Worm (Caenorhabditis elegans): ENCODE results near the gene zipt-7.1.

zipt-7.1 gene

DNA sequence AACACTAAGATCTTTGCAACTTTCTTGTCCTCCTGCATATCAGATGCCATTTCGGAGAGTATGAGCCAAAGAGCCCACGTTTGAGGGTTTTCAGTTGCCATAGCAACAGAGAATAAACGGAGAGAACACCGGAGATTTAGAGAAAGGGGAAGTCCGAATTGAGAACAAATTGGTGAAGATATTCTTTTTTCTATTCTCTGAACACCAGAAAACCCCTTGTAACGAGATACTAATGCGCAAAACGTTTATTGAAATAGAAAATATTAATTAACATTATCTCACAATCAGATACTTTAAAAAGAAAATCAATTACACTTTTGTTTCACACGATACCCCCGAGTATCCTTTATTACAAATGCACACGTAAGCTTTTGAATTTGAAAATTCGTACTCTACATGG lies 14.0 kb upstream of the zipt-7.1 start, which contains the start of gene ifta-2:
TSS of gene ifta-2 (minus strand) at position 101 of the 400 bp plus-strand sequence.
- TF ChIP-seq ztf-11 (tag; optimal IDR thresholded peaks at IDR 0.05), result no peak
- TF ChIP-seq sptf-1 (tag; optimal IDR thresholded peaks at IDR 0.05), result no peak
- no peak for TF ChIP-seq hlh-1 (tag; optimal IDR thresholded peaks at IDR 0.05)
- no peak for TF ChIP-seq nhr-28 (tag; optimal IDR thresholded peaks at IDR 0.05)
- TF ChIP-seq nhr-12 (tag; optimal IDR thresholded peaks at IDR 0.05), result no peak
- TF ChIP-seq unc-120 (tag; optimal IDR thresholded peaks at IDR 0.05; ENCODE audit: poor library complexity, severe bottlenecking), result no peak

DNA sequence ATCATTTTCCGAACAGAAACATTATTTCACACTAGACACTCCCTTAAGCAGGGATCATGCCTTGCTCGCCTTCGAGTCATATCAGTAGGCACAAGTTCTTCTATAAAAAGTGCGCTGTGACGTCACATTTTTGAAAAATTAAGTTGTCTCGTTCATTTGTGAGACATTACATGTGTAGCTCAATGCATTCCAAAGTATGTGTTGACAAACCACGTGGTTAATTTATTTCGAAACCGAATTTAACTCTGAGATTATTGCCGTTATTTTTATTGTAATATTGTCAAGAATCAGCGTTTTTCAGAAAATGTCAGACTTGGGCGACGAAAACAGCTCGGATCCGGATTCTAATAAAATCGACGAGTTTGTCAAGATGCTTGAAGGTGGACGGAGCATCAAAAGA lies 6.5 kb upstream of the zipt-7.1 start, which contains the start of gene T28F3.5:
TSS of gene T28F3.5 (plus strand) at position 301 of the 400 bp plus-strand sequence.
- TF ChIP-seq nhr-2 (tag; optimal IDR thresholded peaks at IDR 0.05), result no peak
- TF ChIP-seq unc-120 (tag; optimal IDR thresholded peaks at IDR 0.05; ENCODE audit: poor library complexity, severe bottlenecking), result no peak

DNA sequence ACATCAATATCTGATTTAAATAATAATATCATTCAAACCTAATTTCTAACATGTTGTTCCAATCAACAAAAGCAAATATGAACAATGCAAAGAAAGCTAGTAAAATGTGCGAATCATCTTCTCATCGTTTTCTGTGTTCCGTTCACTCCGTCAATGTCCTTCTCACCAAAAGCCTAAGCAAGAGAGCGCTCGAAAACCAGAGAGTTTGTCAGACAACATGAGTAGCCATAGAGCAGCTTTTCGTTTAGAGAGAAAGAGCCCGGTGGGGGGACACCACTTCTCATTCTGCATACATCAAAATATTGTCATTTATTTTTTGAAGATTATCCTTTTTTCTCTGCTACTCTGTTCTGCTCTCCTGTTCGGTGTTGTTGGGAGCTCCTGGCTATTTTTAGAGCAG lies 5.7 kb upstream of the zipt-7.1 start:
- TF ChIP-seq hlh-1 (tag; optimal IDR thresholded peaks at IDR 0.05) (peak; percentile 20), sptf-1 (tag; optimal IDR thresholded peaks at IDR 0.05) (no peak), pha-4 (tag; optimal IDR thresholded peaks at IDR 0.05) (peak; percentile 14), flh-1 (GFP tag; optimal IDR thresholded peaks at IDR 0.05) (no peak), zip-8 (tag; optimal IDR thresholded peaks at IDR 0.05) (no peak), ceh-39 (tag; optimal IDR thresholded peaks at IDR 0.05) (no peak), snpc-4 (tag; optimal IDR thresholded peaks at IDR 0.05) (no peak), bed-3 (GFP tag; optimal IDR thresholded peaks at IDR 0.05) (no peak), lin-13 (tag; optimal IDR thresholded peaks at IDR 0.05) (no peak), unc-120 (tag; optimal IDR thresholded peaks at IDR 0.05; ENCODE audit: poor library complexity, severe bottlenecking) (peak; percentile 19), nhr-2 (tag; optimal IDR thresholded peaks at IDR 0.05) (no peak)

DNA sequence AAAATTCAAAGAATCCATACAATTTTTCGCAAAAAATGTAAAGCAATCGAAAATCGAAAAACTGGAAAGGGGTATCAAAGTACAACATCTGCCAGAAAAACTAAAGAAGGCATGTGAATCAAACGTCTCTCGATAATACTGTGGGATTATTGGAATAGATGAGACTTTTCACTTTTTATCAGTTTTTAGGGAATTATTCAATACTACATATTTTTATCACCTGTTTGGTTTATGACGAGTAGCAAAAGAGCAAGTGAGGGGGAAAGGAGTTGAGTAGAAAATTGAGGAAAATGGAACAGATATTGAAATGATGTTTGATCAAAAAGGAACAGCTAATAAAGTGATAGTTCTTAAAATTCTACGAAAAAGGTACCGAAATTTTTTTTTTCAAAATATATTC lies 5.1 kb upstream of the zipt-7.1 start:
- no peak for TF ChIP-seq ceh-39 (tag; optimal IDR thresholded peaks at IDR 0.05)
- TF ChIP-seq mab-5 (tag; optimal IDR thresholded peaks at IDR 0.05), result no peak
- TF ChIP-seq nhr-12 (tag; optimal IDR thresholded peaks at IDR 0.05), result no peak
- TF ChIP-seq lin-32 (GFP tag; optimal IDR thresholded peaks at IDR 0.05), result no peak
- no peak for TF ChIP-seq lsy-2 (tag; optimal IDR thresholded peaks at IDR 0.05)
- no peak for TF ChIP-seq nhr-28 (tag; optimal IDR thresholded peaks at IDR 0.05)
- TF ChIP-seq ces-1 (GFP tag; optimal IDR thresholded peaks at IDR 0.05), result no peak
- TF ChIP-seq elt-1 (tag; optimal IDR thresholded peaks at IDR 0.05; ENCODE audit: borderline replicate concordance, insufficient read depth), result no peak
- TF ChIP-seq mep-1 (tag; optimal IDR thresholded peaks at IDR 0.05), result no peak
- TF ChIP-seq flh-1 (GFP tag; optimal IDR thresholded peaks at IDR 0.05), result no peak
- no peak for TF ChIP-seq blmp-1 (tag; optimal IDR thresholded peaks at IDR 0.05)
- TF ChIP-seq sem-2 (GFP tag; optimal IDR thresholded peaks at IDR 0.05), result no peak
- TF ChIP-seq nhr-237 (tag; optimal IDR thresholded peaks at IDR 0.05), result no peak
- no peak for TF ChIP-seq elt-3 (tag; optimal IDR thresholded peaks at IDR 0.05)
- no peak for TF ChIP-seq nhr-76 (tag; optimal IDR thresholded peaks at IDR 0.05)

DNA sequence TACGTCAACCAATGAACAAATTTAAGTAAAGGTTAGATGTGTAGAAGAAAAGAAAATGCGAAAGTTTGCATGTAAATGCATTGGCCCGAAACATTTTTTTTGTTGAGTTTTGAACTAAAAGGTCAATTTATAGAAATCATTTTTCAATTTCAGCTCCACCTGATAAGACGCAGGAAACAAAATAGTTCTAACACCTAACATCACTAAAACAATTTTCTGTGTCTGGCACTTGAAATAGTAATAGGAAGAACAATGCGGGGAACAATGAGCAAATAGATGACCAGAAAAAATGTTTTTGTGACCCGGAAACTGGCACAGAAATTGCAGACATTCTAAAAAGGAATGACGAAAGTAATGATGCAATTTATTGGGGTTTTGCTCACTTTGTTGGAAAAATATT lies 4.4 kb upstream of the zipt-7.1 start:
- TF ChIP-seq drap-1 (GFP tag; optimal IDR thresholded peaks at IDR 0.05) (no peak), flh-1 (GFP tag; optimal IDR thresholded peaks at IDR 0.05) (no peak), tbx-8 (GFP tag; optimal IDR thresholded peaks at IDR 0.05) (no peak), nhr-76 (tag; optimal IDR thresholded peaks at IDR 0.05) (no peak), unc-62 (GFP tag; optimal IDR thresholded peaks at IDR 0.05) (no peak), ceh-39 (tag; optimal IDR thresholded peaks at IDR 0.05) (no peak)

DNA sequence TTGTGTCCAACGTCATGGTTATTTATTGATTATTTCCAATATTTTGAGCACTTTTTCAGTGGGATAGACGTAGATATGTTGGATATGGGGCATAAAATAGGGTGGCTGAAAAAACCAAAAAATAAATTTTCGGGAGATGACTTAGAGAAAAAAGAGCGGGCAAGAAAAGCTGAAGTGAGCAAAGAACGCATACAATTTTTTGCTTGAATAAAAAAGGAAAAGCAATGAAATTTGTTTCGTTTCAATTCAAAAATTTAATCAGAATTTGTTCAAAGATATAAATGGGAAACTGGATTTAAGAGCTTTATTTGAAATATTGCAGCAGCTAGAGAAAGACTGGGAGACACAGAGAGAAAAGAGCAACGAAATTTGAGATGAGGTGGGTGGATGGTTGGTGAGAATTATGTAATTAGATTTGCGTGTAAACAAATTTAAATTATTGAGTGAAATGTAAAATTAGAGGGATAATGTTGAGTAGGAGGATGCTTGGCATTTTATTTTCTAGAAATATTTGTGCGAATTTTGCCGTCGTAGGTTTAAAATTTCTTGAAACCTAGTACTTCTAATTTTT lies 3.8 kb upstream of the zipt-7.1 start, which contains the start of the genes T28F3.11 and slc-17.4:
TSS of gene T28F3.11 (minus strand) at position 51 of the 571 bp plus-strand sequence.
TSS of gene slc-17.4 (minus strand) at position 105 of the 571 bp plus-strand sequence.
- peak; percentile 64 for TF ChIP-seq ces-1 (GFP tag; optimal IDR thresholded peaks at IDR 0.05)
- no peak for TF ChIP-seq ceh-83 (GFP tag; optimal IDR thresholded peaks at IDR 0.05)
